Fruit fly (Drosophila melanogaster) whole organism, embryonic: Measurements from ENCODE around the gene Iru.

Experiments
- ATbp ChIP-seq: fragments of 200-800 bp; sonication (Bioruptor generic); optimal IDR thresholded peaks from 2 replicates; lab custom pipeline; 2017; ENCODE audit warnings: missing biosample characterization, mild to moderate bottlenecking, missing genetic modification characterization, missing genetic modification reagents
- Antp ChIP-seq: fragments of 200-800 bp; sonication (Bioruptor generic); optimal IDR thresholded peaks from 3 replicates; lab custom pipeline; 2016; ENCODE audit warnings: missing biosample characterization, missing genetic modification characterization
- Atf6 ChIP-seq: fragments of 200-800 bp; sonication (Bioruptor generic); IDR thresholded peaks from 2 replicates; pipeline ENCODE4 v1.3.6; 2022; ENCODE audit warnings: missing biosample characterization, missing genetic modification characterization
- BEAF-32 ChIP-seq: fragments of 200-800 bp; sonication (Bioruptor generic); optimal IDR thresholded peaks from 3 replicates; lab custom pipeline; 2017; ENCODE audit warnings: missing biosample characterization, missing genetic modification characterization, mild to moderate bottlenecking, moderate library complexity, missing genetic modification reagents
- CG11085 ChIP-seq: fragments of 200-800 bp; sonication (Bioruptor generic); IDR thresholded peaks from 2 replicates; pipeline ENCODE4 v1.3.6; 2022; ENCODE audit warnings: missing biosample characterization, missing genetic modification characterization
- CG11560 ChIP-seq: fragments of 200-800 bp; sonication (Bioruptor generic); IDR thresholded peaks from 3 replicates; pipeline ENCODE4 v1.3.6; 2022; ENCODE audit warnings: missing biosample characterization, missing genetic modification characterization
- CG13894 ChIP-seq: fragments of 200-800 bp; sonication (Bioruptor generic); optimal IDR thresholded peaks from 3 replicates; lab custom pipeline; 2018; ENCODE audit warnings: missing biosample characterization, mild to moderate bottlenecking, missing genetic modification characterization, moderate library complexity
- CG17802 ChIP-seq: fragments of 200-800 bp; sonication (Bioruptor generic); optimal IDR thresholded peaks from 2 replicates; lab custom pipeline; 2018; ENCODE audit warnings: missing biosample characterization, mild to moderate bottlenecking, missing genetic modification characterization, moderate library complexity
- CG1832 ChIP-seq: fragments of 200-800 bp; sonication (Bioruptor generic); optimal IDR thresholded peaks from 2 replicates; lab custom pipeline; 2017; ENCODE audit warnings: missing biosample characterization, mild to moderate bottlenecking, missing genetic modification characterization, inconsistent platforms
- CG2202 ChIP-seq: fragments of 200-800 bp; sonication (Bioruptor generic); optimal IDR thresholded peaks from 2 replicates; lab custom pipeline; 2018; ENCODE audit warnings: missing biosample characterization, mild to moderate bottlenecking, missing genetic modification characterization
- CG2678 ChIP-seq: fragments of 200-800 bp; sonication (Bioruptor generic); optimal IDR thresholded peaks from 3 replicates; lab custom pipeline; 2019; ENCODE audit warnings: missing biosample characterization, mild to moderate bottlenecking, missing genetic modification characterization, moderate library complexity
- CG32532 ChIP-seq: fragments of 200-800 bp; sonication (Bioruptor generic); IDR thresholded peaks from 2 replicates; pipeline ENCODE4 v1.3.6; 2022; ENCODE audit warnings: missing biosample characterization, missing genetic modification characterization
- CG4360 ChIP-seq: fragments of 200-800 bp; sonication (Bioruptor generic); IDR thresholded peaks from 2 replicates; pipeline ENCODE4 v1.3.6; 2022; ENCODE audit warnings: missing biosample characterization, missing genetic modification characterization
- CG4617 ChIP-seq: fragments of 200-800 bp; sonication (Bioruptor generic); optimal IDR thresholded peaks from 3 replicates; lab custom pipeline; 2016; ENCODE audit warnings: missing biosample characterization, missing genetic modification characterization, borderline replicate concordance
- CG5245 ChIP-seq: fragments of 200-800 bp; sonication (Bioruptor generic); optimal IDR thresholded peaks from 3 replicates; lab custom pipeline; 2016; ENCODE audit warnings: missing biosample characterization, missing genetic modification characterization
- CG7987 ChIP-seq: fragments of 200-800 bp; sonication (Bioruptor generic); optimal IDR thresholded peaks from 2 replicates; lab custom pipeline; 2018; ENCODE audit warnings: missing biosample characterization, mild to moderate bottlenecking, missing genetic modification characterization, moderate library complexity
- CG9727 ChIP-seq: fragments of 200-800 bp; sonication (Bioruptor generic); optimal IDR thresholded peaks from 3 replicates; lab custom pipeline; 2017; ENCODE audit warnings: missing biosample characterization, mild to moderate bottlenecking, missing genetic modification characterization
- Dip2 ChIP-seq: fragments of 200-800 bp; sonication (Bioruptor generic); IDR thresholded peaks from 2 replicates; pipeline ENCODE4 v1.3.6; 2022; ENCODE audit warnings: missing biosample characterization, missing genetic modification characterization
- ERR ChIP-seq: fragments of 200-800 bp; sonication (Bioruptor generic); optimal IDR thresholded peaks from 2 replicates; lab custom pipeline; 2016; ENCODE audit warnings: missing biosample characterization, missing genetic modification characterization
- HLH54F ChIP-seq: fragments of 200-800 bp; sonication (Bioruptor generic); optimal IDR thresholded peaks from 3 replicates; lab custom pipeline; 2016; ENCODE audit warnings: missing biosample characterization, missing genetic modification characterization
- Hmr ChIP-seq: fragments of 200-800 bp; sonication (Bioruptor generic); optimal IDR thresholded peaks from 3 replicates; lab custom pipeline; 2017; ENCODE audit warnings: mild to moderate bottlenecking, missing biosample characterization, missing genetic modification reagents, missing genetic modification characterization
- Lim3 ChIP-seq: fragments of 200-800 bp; sonication (Bioruptor generic); IDR thresholded peaks from 2 replicates; pipeline ENCODE4 v1.3.6; 2022; ENCODE audit warnings: missing biosample characterization, missing genetic modification characterization
- Lpt ChIP-seq: fragments of >200 bp; optimal IDR thresholded peaks from 2 replicates; lab custom pipeline; 2018; ENCODE audit warnings: missing biosample characterization, missing genetic modification characterization
- MBD-R2 ChIP-seq: fragments of 200-800 bp; sonication (Bioruptor generic); IDR thresholded peaks from 2 replicates; pipeline ENCODE4 v1.3.6; 2022; ENCODE audit warnings: missing biosample characterization, missing genetic modification characterization
- MESR4 ChIP-seq: fragments of 200-800 bp; sonication (Bioruptor generic); optimal IDR thresholded peaks from 2 replicates; lab custom pipeline; 2018; ENCODE audit warnings: missing biosample characterization, mild to moderate bottlenecking, missing genetic modification characterization, moderate library complexity
- Optix ChIP-seq: fragments of 200-800 bp; sonication (Bioruptor generic); IDR thresholded peaks from 3 replicates; pipeline ENCODE4 v1.3.6; 2022; ENCODE audit warnings: missing biosample characterization, missing genetic modification characterization
- Ptx1 ChIP-seq: fragments of 200-800 bp; sonication (Bioruptor generic); IDR thresholded peaks from 2 replicates; pipeline ENCODE4 v1.3.6; 2022; ENCODE audit warnings: missing biosample characterization, missing genetic modification characterization
- ap ChIP-seq: fragments of 200-800 bp; sonication (Bioruptor generic); IDR thresholded peaks from 2 replicates; pipeline ENCODE4 v1.3.6; 2022; ENCODE audit warnings: missing biosample characterization, missing genetic modification characterization
- bowl ChIP-seq: fragments of 200-800 bp; sonication (Bioruptor generic); IDR thresholded peaks from 2 replicates; pipeline ENCODE4 v1.3.6; 2022; ENCODE audit warnings: missing biosample characterization, missing genetic modification characterization
- chif ChIP-seq, 2 experiments: fragments of 200-800 bp; sonication (Bioruptor generic); optimal IDR thresholded peaks; 3 replicates each; lab custom pipeline; 2016; ENCODE audit warnings: missing biosample characterization in 2 of 2, missing genetic modification characterization in 2 of 2
- ci ChIP-seq: fragments of 200-800 bp; sonication (Bioruptor generic); IDR thresholded peaks from 3 replicates; pipeline ENCODE4 v1.3.6; 2022; ENCODE audit warnings: missing biosample characterization, missing genetic modification characterization
- cwo ChIP-seq: fragments of 200-800 bp; sonication (Bioruptor generic); optimal IDR thresholded peaks from 3 replicates; lab custom pipeline; 2017; ENCODE audit warnings: missing biosample characterization, missing genetic modification characterization, mild to moderate bottlenecking, moderate library complexity, missing genetic modification reagents
- dan ChIP-seq: fragments of 200-800 bp; sonication (Bioruptor generic); IDR thresholded peaks from 2 replicates; pipeline ENCODE4 v1.3.6; 2022; ENCODE audit warnings: missing biosample characterization, missing genetic modification characterization
- en ChIP-seq: fragments of 200-800 bp; sonication (Bioruptor generic); optimal IDR thresholded peaks from 2 replicates; lab custom pipeline; 2016; ENCODE audit warnings: missing biosample characterization, missing genetic modification characterization
- eve ChIP-seq, 2 experiments: fragments of >200 bp; optimal IDR thresholded peaks; 2 replicates each; lab custom pipeline; 2017; ENCODE audit warnings: missing biosample characterization in 2 of 2, missing genetic modification characterization in 2 of 2
- gfzf ChIP-seq: fragments of 200-800 bp; sonication (Bioruptor generic); optimal IDR thresholded peaks from 2 replicates; lab custom pipeline; 2016; ENCODE audit warnings: missing biosample characterization, mild to moderate bottlenecking, missing genetic modification characterization, moderate library complexity
- hbn ChIP-seq: fragments of 200-800 bp; sonication (Bioruptor generic); IDR thresholded peaks from 2 replicates; pipeline ENCODE4 v1.3.6; 2022; ENCODE audit warnings: missing biosample characterization, missing genetic modification characterization; ENCODE audit not compliant: partially characterized antibody
- insv ChIP-seq, 2 experiments: fragments of 200-800 bp; sonication (Bioruptor generic); optimal IDR thresholded peaks; 3 replicates each; lab custom pipeline; 2016 to 2018; ENCODE audit warnings: missing biosample characterization in 2 of 2, missing genetic modification characterization in 2 of 2
- klu ChIP-seq: fragments of 200-800 bp; sonication (Bioruptor generic); IDR thresholded peaks from 2 replicates; pipeline ENCODE4 v1.3.6; 2022; ENCODE audit warnings: missing biosample characterization, missing genetic modification characterization
- knrl ChIP-seq: fragments of 200-800 bp; sonication (Bioruptor generic); IDR thresholded peaks from 3 replicates; pipeline ENCODE4 v1.3.6; 2022; ENCODE audit warnings: missing biosample characterization, missing genetic modification characterization; ENCODE audit not compliant: partially characterized antibody
- lilli ChIP-seq: fragments of 200-800 bp; sonication (Bioruptor generic); optimal IDR thresholded peaks from 3 replicates; lab custom pipeline; 2016; ENCODE audit warnings: missing biosample characterization, missing genetic modification characterization
- mld ChIP-seq: fragments of 200-800 bp; sonication (Bioruptor generic); IDR thresholded peaks from 3 replicates; pipeline ENCODE4 v1.3.6; 2022; ENCODE audit warnings: missing biosample characterization, missing genetic modification characterization; ENCODE audit not compliant: partially characterized antibody
- oc ChIP-seq: fragments of 200-800 bp; sonication (Bioruptor generic); optimal IDR thresholded peaks from 2 replicates; lab custom pipeline; 2018; ENCODE audit warnings: missing biosample characterization, mild to moderate bottlenecking, missing genetic modification characterization, moderate library complexity
- org-1 ChIP-seq: fragments of 200-800 bp; sonication (Bioruptor generic); optimal IDR thresholded peaks from 2 replicates; lab custom pipeline; 2017; ENCODE audit warnings: missing biosample characterization, missing genetic modification characterization
- pfk ChIP-seq: fragments of 200-800 bp; sonication (Bioruptor generic); optimal IDR thresholded peaks from 2 replicates; lab custom pipeline; 2018; ENCODE audit warnings: missing biosample characterization, mild to moderate bottlenecking, missing genetic modification characterization, moderate library complexity
- psq ChIP-seq: fragments of 200-800 bp; sonication (Bioruptor generic); optimal IDR thresholded peaks from 2 replicates; lab custom pipeline; 2017; ENCODE audit warnings: missing biosample characterization, missing genetic modification characterization
- run ChIP-seq: fragments of 200-800 bp; sonication (Bioruptor generic); optimal IDR thresholded peaks from 3 replicates; lab custom pipeline; 2018; ENCODE audit warnings: missing biosample characterization, mild to moderate bottlenecking, missing genetic modification characterization
- sens-2 ChIP-seq: fragments of 200-800 bp; sonication (Bioruptor generic); IDR thresholded peaks from 2 replicates; pipeline ENCODE4 v1.3.6; 2022; ENCODE audit warnings: missing biosample characterization, missing genetic modification characterization
- ssp ChIP-seq: fragments of 200-800 bp; sonication (Bioruptor generic); IDR thresholded peaks from 2 replicates; pipeline ENCODE4 v1.3.6; 2022; ENCODE audit warnings: missing biosample characterization, missing genetic modification characterization
- stwl ChIP-seq: fragments of 200-800 bp; sonication (Bioruptor generic); optimal IDR thresholded peaks from 3 replicates; lab custom pipeline; 2018; ENCODE audit warnings: missing biosample characterization, mild to moderate bottlenecking, missing genetic modification characterization, moderate library complexity
- tll ChIP-seq, 2 experiments: fragments of 200-800 bp in 1 of 2; fragments of >200 bp in 1 of 2; sonication (Bioruptor generic) in 1 of 2; optimal IDR thresholded peaks; 2 replicates each; lab custom pipeline; 2017 to 2019; ENCODE audit warnings: missing biosample characterization in 2 of 2, missing genetic modification characterization in 2 of 2, mild to moderate bottlenecking in 1 of 2, moderate library complexity in 1 of 2

Iru gene

dm6 chr3R:9039448-9039847, 33.2 kb downstream of the Iru start, which contains the start of gene neur (continued):
- TF ChIP-seq Atf6 (GFP tag; lab: Robert Waterston, UW) (no peak), run (tag; lab: Kevin White, UChicago) (no peak), gfzf (GFP tag; lab: Kevin White, UChicago) (peak; percentile 91), Hmr (GFP tag; lab: Kevin White, UChicago) (peak; percentile 73), ssp (GFP tag; lab: Robert Waterston, UW) (peak; percentile 46), MESR4 (GFP tag; lab: Kevin White, UChicago) (no peak), hbn (GFP tag; lab: Robert Waterston, UW) (0 out of 2 replicates have a peak, but pooled peaks have one; percentile 18), MBD-R2 (GFP tag; lab: Robert Waterston, UW) (peak; percentile 57), ATbp (GFP tag; lab: Kevin White, UChicago) (no peak), pfk (no peak), Dip2 (GFP tag; lab: Robert Waterston, UW) (no peak), CG17802 (tag; lab: Kevin White, UChicago) (no peak), CG13894 (tag; lab: Kevin White, UChicago) (no peak), ci (GFP tag; lab: Robert Waterston, UW) (peak; percentile 46; the same call in 1 of the 3 replicates), klu (GFP tag; lab: Robert Waterston, UW) (no peak), HLH54F (GFP tag; lab: Kevin White, UChicago) (peak; percentile 17), ERR (GFP tag; lab: Kevin White, UChicago) (no peak), chif (GFP tag; optimal IDR thresholded peaks at IDR 0.05; lab: Kevin White, UChicago) (peak in 1 of 2 experiments; percentile 3), cwo (no peak), mld (GFP tag; lab: Robert Waterston, UW) (0 out of 3 replicates have a peak, but pooled peaks have one; percentile 11), Antp (no peak), CG1832 (GFP tag; lab: Kevin White, UChicago) (no peak), BEAF-32 (GFP tag; lab: Kevin White, UChicago) (peak; percentile 91), CG4617 (GFP tag; lab: Kevin White, UChicago) (peak; percentile 58), CG11085 (GFP tag; lab: Robert Waterston, UW) (no peak), bowl (GFP tag; lab: Robert Waterston, UW) (no peak), ap (no peak), CG2678 (no peak), CG7987 (GFP tag; lab: Kevin White, UChicago) (no peak), Lpt (GFP tag; lab: Kevin White, UChicago) (no peak), org-1 (GFP tag; lab: Kevin White, UChicago) (no peak), Lim3 (GFP tag; lab: Robert Waterston, UW) (no peak), sens-2 (GFP tag; lab: Robert Waterston, UW) (no peak), insv (GFP tag; optimal IDR thresholded peaks at IDR 0.05; lab: Kevin White, UChicago) (peak in 1 of 2 experiments; percentile 22), CG2202 (no peak), lilli (peak; percentile 35), oc (no peak), Optix (GFP tag; lab: Robert Waterston, UW) (no peak), CG4360 (no peak), stwl (tag; lab: Kevin White, UChicago) (peak; percentile 94), knrl (GFP tag; lab: Robert Waterston, UW) (peak; percentile 82), Ptx1 (no peak), CG5245 (GFP tag; lab: Kevin White, UChicago) (no peak), CG9727 (GFP tag; lab: Kevin White, UChicago) (peak; percentile 69), dan (GFP tag; lab: Robert Waterston, UW) (no peak), CG32532 (GFP tag; lab: Robert Waterston, UW) (no peak), eve (GFP tag; optimal IDR thresholded peaks at IDR 0.05; lab: Kevin White, UChicago) (no peak), en (GFP tag; lab: Kevin White, UChicago) (no peak), tll (GFP tag; optimal IDR thresholded peaks at IDR 0.05; lab: Kevin White, UChicago) (peak; percentile 18 to 41), psq (GFP tag; lab: Kevin White, UChicago) (no peak), CG11560 (tag; lab: Robert Waterston, UW) (no peak)
